Fruit fly (Drosophila melanogaster): Measurements from ENCODE around the gene Rev1.

Rev1 gene

DNA sequence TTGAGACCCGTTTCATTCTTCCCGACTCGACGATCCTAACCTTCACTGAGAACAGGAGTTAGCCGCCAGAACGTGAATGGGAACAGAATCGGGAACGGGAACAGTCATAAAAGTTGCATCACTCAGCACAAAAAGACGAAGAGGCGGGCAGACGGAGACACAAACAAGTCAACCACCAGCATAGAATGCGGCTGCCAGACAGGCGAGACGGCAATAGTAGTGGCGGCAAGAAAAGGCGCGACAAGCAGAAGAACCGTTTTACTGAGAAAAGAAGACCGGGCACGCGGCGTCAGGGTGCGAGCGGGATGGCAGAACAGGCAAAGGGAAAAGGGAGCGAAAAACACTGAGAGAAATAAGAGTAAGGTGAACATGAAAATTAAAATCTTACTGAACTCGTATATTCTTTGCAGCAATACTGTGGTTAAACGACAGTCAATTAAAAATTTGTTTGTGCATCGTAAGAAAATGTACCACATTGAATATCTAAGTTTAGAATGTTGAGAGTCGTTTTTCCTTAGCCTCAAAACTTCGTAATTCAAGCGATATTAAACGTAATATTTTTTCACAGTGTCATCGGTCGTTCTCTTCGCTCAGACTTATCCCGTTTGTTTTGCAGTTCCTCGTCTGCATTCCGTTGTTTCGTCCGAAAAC is 13.7 kb upstream of the Rev1 start:
- TF ChIP-seq CG34224 (GFP tag; IDR thresholded peaks at IDR 0.05; ENCODE audit: partially characterized antibody) (no peak), stwl (tag; optimal IDR thresholded peaks at IDR 0.05) (peak; percentile 52), ken (GFP tag; IDR thresholded peaks at IDR 0.05) (peak; percentile 63; the same call in 2 of the 3 replicates), CG11456 (GFP tag; IDR thresholded peaks at IDR 0.05) (no peak), CG8944 (GFP tag; optimal IDR thresholded peaks at IDR 0.05) (peak; percentile 77), lola (GFP tag; optimal IDR thresholded peaks at IDR 0.05) (peak in 1 of 3 experiments; percentile 92), CG17186 (GFP tag; optimal IDR thresholded peaks at IDR 0.05) (peak; percentile 31), sob (GFP tag; IDR thresholded peaks at IDR 0.05) (peak; percentile 67), Gsc (GFP tag; IDR thresholded peaks at IDR 0.05) (no peak; the same call in 1 of the 2 replicates), CG17568 (GFP tag; optimal IDR thresholded peaks at IDR 0.05) (peak; percentile 82), stc (GFP tag; IDR thresholded peaks at IDR 0.05) (peak; percentile 62; the same call in 1 of the 2 replicates), corto (GFP tag; optimal IDR thresholded peaks at IDR 0.05) (peak; percentile 75), CG13123 (GFP tag; optimal IDR thresholded peaks at IDR 0.05) (peak; percentile 65), sr (GFP tag; IDR thresholded peaks at IDR 0.05) (no peak), Side (GFP tag; optimal IDR thresholded peaks at IDR 0.05) (peak; percentile 89), Dp (GFP tag; optimal IDR thresholded peaks at IDR 0.05) (no peak), CG3995 (GFP tag; optimal IDR thresholded peaks at IDR 0.05) (peak; percentile 9), z (GFP tag; IDR thresholded peaks at IDR 0.05) (peak; percentile 7; the same call in 1 of the 3 replicates), jing (GFP tag; optimal IDR thresholded peaks at IDR 0.05) (peak; percentile 74), CG8765 (GFP tag; IDR thresholded peaks at IDR 0.05) (peak; percentile 88), Sry-δ (GFP tag; optimal IDR thresholded peaks at IDR 0.05) (peak; percentile 47), Bteb2 (GFP tag; optimal IDR thresholded peaks at IDR 0.05) (peak; percentile 45), caup (GFP tag; optimal IDR thresholded peaks at IDR 0.05; ENCODE audit: severe bottlenecking) (peak; percentile 73), maf-S (GFP tag; optimal IDR thresholded peaks at IDR 0.05) (peak; percentile 76), CHES-1-like (GFP tag; optimal IDR thresholded peaks at IDR 0.05) (peak; percentile 77), onecut (GFP tag; IDR thresholded peaks at IDR 0.05) (peak; percentile 75), CG7745 (tag; optimal IDR thresholded peaks at IDR 0.05) (peak; percentile 54), Doc3 (GFP tag; IDR thresholded peaks at IDR 0.05; ENCODE audit: partially characterized antibody) (no peak), sisA (GFP tag; IDR thresholded peaks at IDR 0.05) (peak; percentile 76), NK7.1 (GFP tag; optimal IDR thresholded peaks at IDR 0.05) (peak; percentile 69), wor (GFP tag; IDR thresholded peaks at IDR 0.05) (peak; percentile 57), D19B (GFP tag; optimal IDR thresholded peaks at IDR 0.05) (peak; percentile 34), Doc2 (GFP tag; IDR thresholded peaks at IDR 0.05) (no peak), al (GFP tag; IDR thresholded peaks at IDR 0.05) (peak; percentile 39; the same call in 1 of the 2 replicates), fd96Cb (tag; optimal IDR thresholded peaks at IDR 0.05) (peak; percentile 86), Bdp1 (GFP tag; optimal IDR thresholded peaks at IDR 0.05) (peak; percentile 81), abd-A (tag; optimal IDR thresholded peaks at IDR 0.05) (no peak), CG1024 (GFP tag; IDR thresholded peaks at IDR 0.05) (peak; percentile 72), CG12155 (GFP tag; optimal IDR thresholded peaks at IDR 0.05) (peak; percentile 83), btn (GFP tag; optimal IDR thresholded peaks at IDR 0.05) (peak; percentile 57), so (GFP tag; IDR thresholded peaks at IDR 0.05) (peak; percentile 73), wek (GFP tag; optimal IDR thresholded peaks at IDR 0.05) (peak; percentile 41), ash1 (GFP tag; optimal IDR thresholded peaks at IDR 0.05) (no peak), zfh2 (GFP tag; optimal IDR thresholded peaks at IDR 0.05) (peak; percentile 54), CG18011 (GFP tag; optimal IDR thresholded peaks at IDR 0.05) (peak; percentile 42), CG18476 (GFP tag; optimal IDR thresholded peaks at IDR 0.05) (peak; percentile 77), bsh (GFP tag; optimal IDR thresholded peaks at IDR 0.05) (peak; percentile 85 to 93), Nf-YB (GFP tag; optimal IDR thresholded peaks at IDR 0.05) (peak; percentile 38), CG14965 (GFP tag; optimal IDR thresholded peaks at IDR 0.05; ENCODE audit: borderline replicate concordance) (peak; percentile 71)
